Fruit fly (Drosophila melanogaster) whole organism, adult: ENCODE measurements around the gene CG6282.

Experiments used
- CG11617 ChIP-seq: fragments of 200-800 bp; sonication (Bioruptor generic); optimal IDR thresholded peaks from 2 replicates; lab custom pipeline; 2017; ENCODE audit warnings: mild to moderate bottlenecking, missing biosample characterization, missing genetic modification reagents, missing genetic modification characterization
- CG12768 ChIP-seq: fragments of 200-800 bp; sonication (Bioruptor generic); optimal IDR thresholded peaks from 2 replicates; lab custom pipeline; 2017; ENCODE audit warnings: missing biosample characterization, missing genetic modification characterization, mild to moderate bottlenecking, moderate library complexity, missing genetic modification reagents
- CG14711 ChIP-seq: fragments of 200-800 bp; sonication (Bioruptor generic); optimal IDR thresholded peaks from 2 replicates; lab custom pipeline; 2018; ENCODE audit warnings: missing biosample characterization, mild to moderate bottlenecking, missing genetic modification characterization, moderate library complexity
- CG7101 ChIP-seq: fragments of 200-800 bp; sonication (Bioruptor generic); optimal IDR thresholded peaks from 2 replicates; lab custom pipeline; 2018; ENCODE audit warnings: missing biosample characterization, mild to moderate bottlenecking, missing genetic modification characterization, moderate library complexity
- Clk ChIP-seq: fragments of 200-800 bp; sonication (Bioruptor generic); optimal IDR thresholded peaks from 2 replicates; lab custom pipeline; 2017; ENCODE audit warnings: missing biosample characterization, missing genetic modification characterization
- Crg-1 ChIP-seq: fragments of 200-800 bp; sonication (Bioruptor generic); optimal IDR thresholded peaks from 2 replicates; lab custom pipeline; 2016; ENCODE audit warnings: missing biosample characterization, missing genetic modification characterization
- pad ChIP-seq: fragments of 200-800 bp; sonication (Bioruptor generic); optimal IDR thresholded peaks from 3 replicates; lab custom pipeline; 2017; ENCODE audit warnings: missing biosample characterization, missing genetic modification characterization, mild to moderate bottlenecking, moderate library complexity, missing genetic modification reagents

- TF ChIP-seq Crg-1 (GFP tag; lab: Kevin White, UChicago) (no peak), pad (GFP tag; lab: Kevin White, UChicago) (no peak), CG14711 (tag; lab: Kevin White, UChicago) (no peak), CG11617 (no peak), CG7101 (tag; lab: Kevin White, UChicago) (no peak), Clk (GFP tag; lab: Kevin White, UChicago) (no peak), CG12768 (GFP tag; lab: Kevin White, UChicago) (no peak)
Observed at dm6 chr3L:8656725-8657428, 52.4 kb downstream of the CG6282 start.
